Worm (Caenorhabditis elegans) whole organism, late embryonic: ENCODE results near the gene peb-1.

ENCODE experiments used
- F13H6.1 ChIP-seq: sonication (generic microtip); optimal IDR thresholded peaks from 2 replicates; lab custom pipeline; 2016; ENCODE audit warnings: missing genetic modification characterization, missing compliant biosample characterization
- K02D7.2 ChIP-seq: sonication (generic microtip); optimal IDR thresholded peaks from 2 replicates; lab custom pipeline; 2017; ENCODE audit warnings: mild to moderate bottlenecking, missing genetic modification characterization, missing compliant biosample characterization
- ceh-14 ChIP-seq: sonication (generic microtip); optimal IDR thresholded peaks from 2 replicates; lab custom pipeline; 2016; ENCODE audit warnings: missing genotype, missing genetic modification characterization, missing compliant biosample characterization
- nhr-11 ChIP-seq: fragments of 150-350 bp; optimal IDR thresholded peaks from 2 replicates; lab custom pipeline; 2014; ENCODE audit warnings: missing biosample characterization, missing genetic modification characterization
- sox-4 ChIP-seq: sonication (generic microtip); optimal IDR thresholded peaks from 2 replicates; lab custom pipeline; 2017; ENCODE audit warnings: mild to moderate bottlenecking, missing genetic modification characterization, inconsistent platforms, missing compliant biosample characterization

ce11 chrX:2163084-2163483, 47.8 kb upstream of the peb-1 start, which contains the start of gene pdf-2:
- TF ChIP-seq F13H6.1 (tag; lab: Kevin White, UChicago) (no peak), K02D7.2 (tag; lab: Kevin White, UChicago) (no peak), sox-4 (tag; lab: Kevin White, UChicago) (no peak), ceh-14 (tag; lab: Kevin White, UChicago) (no peak), nhr-11 (no peak)
